Fruit fly (Drosophila melanogaster): ENCODE results near the gene CG3529.

dm6 chr3L:9410754-9411423 is 35.8 kb upstream of the CG3529 start, which contains the start of the genes CG4022 and Cpsf5:
- TF ChIP-seq CG8478 (optimal IDR thresholded peaks at IDR 0.05) (no peak), Dll (optimal IDR thresholded peaks at IDR 0.05) (no peak)
